Worm (Caenorhabditis elegans) whole organism, L3 larva: ENCODE measurements around the gene ZK666.11.

Experiments used
- ceh-16 ChIP-seq: sonication (generic microtip); optimal IDR thresholded peaks from 2 replicates; lab custom pipeline; 2017; ENCODE audit warnings: missing biosample characterization, missing genetic modification characterization
- ceh-28 ChIP-seq: fragments of 150-350 bp; optimal IDR thresholded peaks from 2 replicates; lab custom pipeline; 2014; ENCODE audit warnings: missing biosample characterization, missing genetic modification reagents, missing genetic modification characterization
- fkh-10 ChIP-seq: sonication (generic microtip); optimal IDR thresholded peaks from 2 replicates; lab custom pipeline; 2017; ENCODE audit warnings: missing biosample characterization, missing genetic modification reagents, missing genetic modification characterization
- fos-1 ChIP-seq: fragments of 150-350 bp; optimal IDR thresholded peaks from 2 replicates; lab custom pipeline; 2014; ENCODE audit warnings: missing biosample characterization, missing genetic modification characterization
- mml-1 ChIP-seq: fragments of 150-350 bp; sonication (generic microtip); optimal IDR thresholded peaks from 3 replicates; lab custom pipeline; 2014; ENCODE audit warnings: missing biosample characterization, missing genetic modification characterization
- nhr-12 ChIP-seq: fragments of 150-350 bp; optimal IDR thresholded peaks from 2 replicates; lab custom pipeline; 2014; ENCODE audit warnings: missing biosample characterization, missing genetic modification characterization
- nhr-77 ChIP-seq: fragments of 150-350 bp; optimal IDR thresholded peaks from 2 replicates; lab custom pipeline; 2014; ENCODE audit warnings: missing biosample characterization, missing genetic modification characterization
- snpc-4 ChIP-seq: fragments of 150-350 bp; optimal IDR thresholded peaks from 2 replicates; lab custom pipeline; 2014; ENCODE audit warnings: missing biosample characterization, missing genetic modification characterization
- unc-62 ChIP-seq: fragments of 150-350 bp; sonication (generic microtip); optimal IDR thresholded peaks from 4 replicates; lab custom pipeline; 2014; ENCODE audit warnings: missing biosample characterization, missing genetic modification reagents, missing genetic modification characterization

DNA sequence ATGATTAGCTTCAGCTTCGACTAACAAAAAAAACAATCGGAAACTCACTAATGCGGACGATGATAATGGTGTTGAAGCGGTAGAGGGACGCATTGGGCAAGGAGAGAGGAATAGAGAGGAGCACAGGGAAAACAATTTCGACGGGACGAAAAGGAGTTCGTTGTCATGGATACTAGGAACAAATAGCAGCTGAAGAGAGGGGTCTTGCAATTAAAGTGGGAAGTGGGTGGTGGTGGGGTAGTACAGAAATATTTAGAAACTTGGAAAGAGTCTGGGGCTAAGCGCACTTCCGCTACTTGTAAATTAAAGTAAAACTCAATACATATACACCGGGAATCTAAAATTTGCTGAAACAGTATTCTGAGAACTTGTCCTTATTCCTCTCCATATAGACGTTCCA, 27.4 kb downstream of the ZK666.11 start, which contains the start of gene F59B10.2:
- TF ChIP-seq ceh-28 (tag; lab: Kevin White, UChicago) (no peak), nhr-77 (no peak), mml-1 (tag; lab: Kevin White, UChicago) (no peak), snpc-4 (tag; lab: Kevin White, UChicago) (no peak), ceh-16 (tag; lab: Kevin White, UChicago) (no peak), unc-62 (GFP tag; lab: Kevin White, UChicago) (no peak), fos-1 (tag; lab: Kevin White, UChicago) (no peak), fkh-10 (GFP tag; lab: Kevin White, UChicago) (no peak), nhr-12 (no peak)
